In genomic region chr3R:25476744-25477143, dm6 we compare ENCODE assay signal across 1 fruit fly cellular context.
TF ChIP-seq lines count a peak whose summit lies in the region.

CG4553 (minus strand) TSS chr3R:25476915.
MED28 (plus strand) TSS chr3R:25477003.

TF ChIP-seq in whole organism, embryonic, 481 proteins besides CTCF, POLR2A, EP300 and RAD21 (continued from another document):
- TF ChIP-seq wdn (GFP tag; IDR thresholded peaks at IDR 0.05; lab: Robert Waterston, UW): no peak
- TF ChIP-seq ase (GFP tag; IDR thresholded peaks at IDR 0.05; lab: Robert Waterston, UW): no peak
- 0 out of 2 replicates have a peak, but pooled peaks have one; percentile 28 for TF ChIP-seq vvl (GFP tag; IDR thresholded peaks at IDR 0.05; lab: Robert Waterston, UW)
- no peak for TF ChIP-seq CG4282 (GFP tag; optimal IDR thresholded peaks at IDR 0.05; lab: Kevin White, UChicago)
- TF ChIP-seq CG7556 (GFP tag; optimal IDR thresholded peaks at IDR 0.05; lab: Kevin White, UChicago): no peak
- no peak for TF ChIP-seq dmrt99B (tag; optimal IDR thresholded peaks at IDR 0.05; lab: Kevin White, UChicago)
- peak; percentile 39 for TF ChIP-seq nerfin-1 (tag; optimal IDR thresholded peaks at IDR 0.05; lab: Kevin White, UChicago)
- no peak for TF ChIP-seq CG7271 (tag; optimal IDR thresholded peaks at IDR 0.05; lab: Kevin White, UChicago)
- no peak for TF ChIP-seq CG12219 (GFP tag; optimal IDR thresholded peaks at IDR 0.05; lab: Kevin White, UChicago)
- TF ChIP-seq CG1602 (GFP tag; optimal IDR thresholded peaks at IDR 0.05; lab: Kevin White, UChicago): no peak
- no peak for TF ChIP-seq CG1529 (GFP tag; optimal IDR thresholded peaks at IDR 0.05; lab: Kevin White, UChicago)
- TF ChIP-seq CG13123 (GFP tag; optimal IDR thresholded peaks at IDR 0.05; lab: Kevin White, UChicago): no peak
- TF ChIP-seq CG33557 (GFP tag; optimal IDR thresholded peaks at IDR 0.05; lab: Kevin White, UChicago): no peak
- TF ChIP-seq NK7.1 (GFP tag; optimal IDR thresholded peaks at IDR 0.05; lab: Kevin White, UChicago): no peak
- TF ChIP-seq CG34422 (GFP tag; IDR thresholded peaks at IDR 0.05; lab: Robert Waterston, UW): peak; percentile 46; the same call in 1 of the 3 replicates
- TF ChIP-seq Usf (GFP tag; optimal IDR thresholded peaks at IDR 0.05; lab: Kevin White, UChicago): no peak
- peak; percentile 86 for TF ChIP-seq Bgb (GFP tag; IDR thresholded peaks at IDR 0.05; lab: Robert Waterston, UW; ENCODE audit: partially characterized antibody)
- no peak for TF ChIP-seq pfk (GFP tag; optimal IDR thresholded peaks at IDR 0.05; lab: Kevin White, UChicago)
- TF ChIP-seq Ssrp (tag; optimal IDR thresholded peaks at IDR 0.05; lab: Kevin White, UChicago): no peak
- TF ChIP-seq bigmax (GFP tag; optimal IDR thresholded peaks at IDR 0.05; lab: Kevin White, UChicago): no peak
- TF ChIP-seq Ets65A (GFP tag; lab: Kevin White, UChicago): no peak
- peak; percentile 13 for TF ChIP-seq sqz (GFP tag; optimal IDR thresholded peaks at IDR 0.05; lab: Kevin White, UChicago)
- no peak for TF ChIP-seq Oli (tag; optimal IDR thresholded peaks at IDR 0.05; lab: Kevin White, UChicago)
- TF ChIP-seq CG15073 (GFP tag; optimal IDR thresholded peaks at IDR 0.05; lab: Kevin White, UChicago): no peak
- TF ChIP-seq PHDP (tag; optimal IDR thresholded peaks at IDR 0.05; lab: Kevin White, UChicago): no peak
- TF ChIP-seq CG15696 (tag; optimal IDR thresholded peaks at IDR 0.05; lab: Kevin White, UChicago): no peak
- peak; percentile 22 for TF ChIP-seq CG34376 (GFP tag; optimal IDR thresholded peaks at IDR 0.05; lab: Kevin White, UChicago)
- peak; percentile 78 for TF ChIP-seq tna (GFP tag; IDR thresholded peaks at IDR 0.05; lab: Robert Waterston, UW; ENCODE audit: partially characterized antibody)
- TF ChIP-seq CG32532 (GFP tag; IDR thresholded peaks at IDR 0.05; lab: Robert Waterston, UW): no peak
- TF ChIP-seq CG15011 (GFP tag; optimal IDR thresholded peaks at IDR 0.05; lab: Kevin White, UChicago): no peak
- TF ChIP-seq tgo (GFP tag; IDR thresholded peaks at IDR 0.05; lab: Robert Waterston, UW): no peak
- TF ChIP-seq inv (GFP tag; IDR thresholded peaks at IDR 0.05; lab: Robert Waterston, UW; ENCODE audit: partially characterized antibody): peak; percentile 62
- TF ChIP-seq vfl (GFP tag; optimal IDR thresholded peaks at IDR 0.05; lab: Kevin White, UChicago): no peak
- no peak for TF ChIP-seq CG9932 (GFP tag; IDR thresholded peaks at IDR 0.05; lab: Robert Waterston, UW)
- no peak for TF ChIP-seq klu (GFP tag; IDR thresholded peaks at IDR 0.05; lab: Robert Waterston, UW)
- TF ChIP-seq Myb (GFP tag; optimal IDR thresholded peaks at IDR 0.05; lab: Kevin White, UChicago): peak; percentile 45
- TF ChIP-seq ato (GFP tag; IDR thresholded peaks at IDR 0.05; lab: Robert Waterston, UW; ENCODE audit: partially characterized antibody): peak; percentile 88
- TF ChIP-seq CG13287 (GFP tag; IDR thresholded peaks at IDR 0.05; lab: Robert Waterston, UW; ENCODE audit: partially characterized antibody): peak; percentile 94
- no peak for TF ChIP-seq gem (tag; optimal IDR thresholded peaks at IDR 0.05; lab: Kevin White, UChicago)
- TF ChIP-seq CG6689 (GFP tag; IDR thresholded peaks at IDR 0.05; lab: Robert Waterston, UW): no peak
- TF ChIP-seq CG4820 (GFP tag; optimal IDR thresholded peaks at IDR 0.05; lab: Kevin White, UChicago): no peak
- peak; percentile 43; the same call in 1 of the 2 replicates for TF ChIP-seq CG32767 (GFP tag; IDR thresholded peaks at IDR 0.05; lab: Robert Waterston, UW)
- peak; percentile 60 for TF ChIP-seq CG17186 (GFP tag; optimal IDR thresholded peaks at IDR 0.05; lab: Kevin White, UChicago)
- peak; percentile 87 for TF ChIP-seq bbx (GFP tag; IDR thresholded peaks at IDR 0.05; lab: Robert Waterston, UW; ENCODE audit: partially characterized antibody)
- TF ChIP-seq cwo (GFP tag; optimal IDR thresholded peaks at IDR 0.05; lab: Kevin White, UChicago): no peak
- no peak for TF ChIP-seq chn (GFP tag; optimal IDR thresholded peaks at IDR 0.05; lab: Kevin White, UChicago)
- peak; percentile 85 for TF ChIP-seq zen2 (GFP tag; IDR thresholded peaks at IDR 0.05; lab: Robert Waterston, UW; ENCODE audit: partially characterized antibody)
- TF ChIP-seq Sin3A (optimal IDR thresholded peaks at IDR 0.05; lab: Kevin White, UChicago): peak; percentile 38
- TF ChIP-seq Ets97D (GFP tag; optimal IDR thresholded peaks at IDR 0.05; lab: Kevin White, UChicago): peak; percentile 60
- no peak for TF ChIP-seq CG7928 (GFP tag; optimal IDR thresholded peaks at IDR 0.05; lab: Kevin White, UChicago)
- TF ChIP-seq CG3995 (GFP tag; optimal IDR thresholded peaks at IDR 0.05; lab: Kevin White, UChicago): peak; percentile 19
- TF ChIP-seq otp (GFP tag; IDR thresholded peaks at IDR 0.05; lab: Robert Waterston, UW): no peak
- TF ChIP-seq dati (GFP tag; IDR thresholded peaks at IDR 0.05; lab: Robert Waterston, UW): no peak
- peak; percentile 84 for TF ChIP-seq CG6791 (GFP tag; IDR thresholded peaks at IDR 0.05; lab: Robert Waterston, UW; ENCODE audit: partially characterized antibody)
- no peak for TF ChIP-seq CG7745 (tag; optimal IDR thresholded peaks at IDR 0.05; lab: Kevin White, UChicago)
- no peak for TF ChIP-seq ems (GFP tag; optimal IDR thresholded peaks at IDR 0.05; lab: Kevin White, UChicago)
- no peak for TF ChIP-seq grn (GFP tag; optimal IDR thresholded peaks at IDR 0.05; lab: Kevin White, UChicago)
- no peak for TF ChIP-seq grau (tag; optimal IDR thresholded peaks at IDR 0.05; lab: Kevin White, UChicago)
- TF ChIP-seq Bdp1 (GFP tag; optimal IDR thresholded peaks at IDR 0.05; lab: Kevin White, UChicago): no peak
- TF ChIP-seq peb (GFP tag; IDR thresholded peaks at IDR 0.05; lab: Robert Waterston, UW): no peak
- no peak for TF ChIP-seq CG18476 (GFP tag; optimal IDR thresholded peaks at IDR 0.05; lab: Kevin White, UChicago)
- TF ChIP-seq Trl (optimal IDR thresholded peaks at IDR 0.05; lab: Kevin White, UChicago): no peak
- TF ChIP-seq Trl (GFP tag; optimal IDR thresholded peaks at IDR 0.05; lab: Kevin White, UChicago): no peak
- no peak for TF ChIP-seq CG2120 (GFP tag; optimal IDR thresholded peaks at IDR 0.05; lab: Kevin White, UChicago)
- peak; percentile 71 for TF ChIP-seq knrl (GFP tag; IDR thresholded peaks at IDR 0.05; lab: Robert Waterston, UW; ENCODE audit: partially characterized antibody)
- TF ChIP-seq sima (GFP tag; optimal IDR thresholded peaks at IDR 0.05; lab: Kevin White, UChicago): no peak
- peak; percentile 85 for TF ChIP-seq CG14860 (GFP tag; IDR thresholded peaks at IDR 0.05; lab: Robert Waterston, UW; ENCODE audit: partially characterized antibody)
- no peak for TF ChIP-seq abd-A (tag; optimal IDR thresholded peaks at IDR 0.05; lab: Kevin White, UChicago)
- no peak for TF ChIP-seq ranshi (GFP tag; IDR thresholded peaks at IDR 0.05; lab: Robert Waterston, UW)
- no peak for TF ChIP-seq CG14050 (GFP tag; IDR thresholded peaks at IDR 0.05; lab: Robert Waterston, UW)
- no peak for TF ChIP-seq CG12104 (GFP tag; optimal IDR thresholded peaks at IDR 0.05; lab: Kevin White, UChicago)
- TF ChIP-seq CG10147 (GFP tag; optimal IDR thresholded peaks at IDR 0.05; lab: Kevin White, UChicago): no peak
- peak; percentile 80 for TF ChIP-seq CG9437 (GFP tag; optimal IDR thresholded peaks at IDR 0.05; lab: Kevin White, UChicago)
- peak; percentile 15; the same call in 1 of the 3 replicates for TF ChIP-seq row (GFP tag; IDR thresholded peaks at IDR 0.05; lab: Robert Waterston, UW)
- no peak for TF ChIP-seq NfI (GFP tag; optimal IDR thresholded peaks at IDR 0.05; lab: Kevin White, UChicago)
- no peak for TF ChIP-seq CG14965 (GFP tag; optimal IDR thresholded peaks at IDR 0.05; lab: Kevin White, UChicago; ENCODE audit: borderline replicate concordance)
- peak; percentile 93 for TF ChIP-seq MBD-R2 (GFP tag; IDR thresholded peaks at IDR 0.05; lab: Robert Waterston, UW)
- TF ChIP-seq so (GFP tag; IDR thresholded peaks at IDR 0.05; lab: Robert Waterston, UW): no peak
- peak in 1 of 2 experiments; percentile 63 for TF ChIP-seq crp (GFP tag; optimal IDR thresholded peaks at IDR 0.05; lab: Kevin White, UChicago)
- TF ChIP-seq CG4854 (GFP tag; optimal IDR thresholded peaks at IDR 0.05; lab: Kevin White, UChicago): no peak
- TF ChIP-seq CG15601 (tag; optimal IDR thresholded peaks at IDR 0.05; lab: Kevin White, UChicago): no peak
- no peak for TF ChIP-seq ham (GFP tag; IDR thresholded peaks at IDR 0.05; lab: Robert Waterston, UW)
- TF ChIP-seq Hmr (GFP tag; optimal IDR thresholded peaks at IDR 0.05; lab: Kevin White, UChicago): no peak
- no peak; the same call in 1 of the 2 replicates for TF ChIP-seq E2f1 (GFP tag; IDR thresholded peaks at IDR 0.05; lab: Robert Waterston, UW)
- TF ChIP-seq mirr (GFP tag; optimal IDR thresholded peaks at IDR 0.05; lab: Kevin White, UChicago): no peak
- no peak for TF ChIP-seq Hmx (GFP tag; optimal IDR thresholded peaks at IDR 0.05; lab: Kevin White, UChicago)
- TF ChIP-seq CG15479 (GFP tag; optimal IDR thresholded peaks at IDR 0.05; lab: Kevin White, UChicago): no peak
- no peak for TF ChIP-seq CG12071 (GFP tag; optimal IDR thresholded peaks at IDR 0.05; lab: Kevin White, UChicago)
- no peak for TF ChIP-seq fd102C (GFP tag; optimal IDR thresholded peaks at IDR 0.05; lab: Kevin White, UChicago)
- TF ChIP-seq zfh2 (GFP tag; optimal IDR thresholded peaks at IDR 0.05; lab: Kevin White, UChicago): no peak
- TF ChIP-seq Elba2 (GFP tag; optimal IDR thresholded peaks at IDR 0.05; lab: Kevin White, UChicago): no peak
- TF ChIP-seq h (optimal IDR thresholded peaks at IDR 0.05; lab: Kevin White, UChicago): no peak
- peak; percentile 3 for TF ChIP-seq Max (GFP tag; optimal IDR thresholded peaks at IDR 0.05; lab: Kevin White, UChicago)
- TF ChIP-seq CG14710 (tag; optimal IDR thresholded peaks at IDR 0.05; lab: Kevin White, UChicago): peak; percentile 4
- TF ChIP-seq Med (GFP tag; lab: Kevin White, UChicago): peak; percentile 66
- TF ChIP-seq CG11085 (GFP tag; IDR thresholded peaks at IDR 0.05; lab: Robert Waterston, UW): no peak
- no peak for TF ChIP-seq Aef1 (GFP tag; IDR thresholded peaks at IDR 0.05; lab: Robert Waterston, UW)
- TF ChIP-seq zf30C (GFP tag; optimal IDR thresholded peaks at IDR 0.05; lab: Kevin White, UChicago): no peak
- TF ChIP-seq Antp (GFP tag; optimal IDR thresholded peaks at IDR 0.05; lab: Kevin White, UChicago): no peak
- no peak for TF ChIP-seq CG10462 (GFP tag; optimal IDR thresholded peaks at IDR 0.05; lab: Kevin White, UChicago)
- no peak for TF ChIP-seq cg (GFP tag; optimal IDR thresholded peaks at IDR 0.05; lab: Kevin White, UChicago)
- TF ChIP-seq CG18011 (GFP tag; optimal IDR thresholded peaks at IDR 0.05; lab: Kevin White, UChicago): no peak
- TF ChIP-seq CG14014 (GFP tag; IDR thresholded peaks at IDR 0.05; lab: Robert Waterston, UW): no peak
- TF ChIP-seq ERR (GFP tag; optimal IDR thresholded peaks at IDR 0.05; lab: Kevin White, UChicago): no peak
- no peak for TF ChIP-seq CG6813 (GFP tag; optimal IDR thresholded peaks at IDR 0.05; lab: Kevin White, UChicago)
- peak; percentile 15 for TF ChIP-seq exex (tag; optimal IDR thresholded peaks at IDR 0.05; lab: Kevin White, UChicago)
- TF ChIP-seq CG11723 (GFP tag; optimal IDR thresholded peaks at IDR 0.05; lab: Kevin White, UChicago): no peak
- TF ChIP-seq en (GFP tag; optimal IDR thresholded peaks at IDR 0.05; lab: Kevin White, UChicago): no peak
